Worm (Caenorhabditis elegans): ENCODE measurements around the gene C35A5.8.

Gene C35A5.8

DNA sequence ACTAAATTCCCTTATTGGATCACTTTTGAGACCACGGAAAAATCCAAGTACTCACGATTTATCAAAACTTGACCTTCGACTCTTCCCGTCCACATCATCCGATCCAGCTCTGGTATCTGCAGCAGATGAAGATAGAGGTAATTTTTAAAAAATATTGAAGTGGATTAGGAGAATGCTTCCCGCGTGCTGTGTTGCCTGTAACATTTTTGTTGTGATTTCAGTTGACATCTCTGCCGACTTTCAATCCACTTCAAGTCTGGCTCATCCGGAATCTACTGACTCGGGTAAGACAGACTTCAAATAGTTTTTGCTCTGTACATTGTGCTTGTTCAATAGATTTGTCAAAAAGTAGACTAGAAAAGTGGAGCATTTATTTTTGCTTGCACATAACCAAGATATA lies 50.3 kb downstream of the C35A5.8 start:
- TF ChIP-seq ztf-23 (GFP tag; IDR thresholded peaks at IDR 0.05), result no peak
- TF ChIP-seq ztf-29 (GFP tag; IDR thresholded peaks at IDR 0.05), result no peak
- no peak for TF ChIP-seq T22C8.4 (GFP tag; IDR thresholded peaks at IDR 0.05)
- TF ChIP-seq med-1 (GFP tag; optimal IDR thresholded peaks at IDR 0.05; ENCODE audit: insufficient read depth), result no peak
- no peak for TF ChIP-seq ref-1 (GFP tag; conservative IDR thresholded peaks at IDR 0.05)
- no peak for TF ChIP-seq klf-2 (GFP tag; conservative IDR thresholded peaks at IDR 0.05)
- TF ChIP-seq flt-1 (GFP tag; IDR thresholded peaks at IDR 0.05), result no peak
- TF ChIP-seq tab-1 (GFP tag; IDR thresholded peaks at IDR 0.05), result no peak
- no peak for TF ChIP-seq cog-1 (tag; optimal IDR thresholded peaks at IDR 0.05)

DNA sequence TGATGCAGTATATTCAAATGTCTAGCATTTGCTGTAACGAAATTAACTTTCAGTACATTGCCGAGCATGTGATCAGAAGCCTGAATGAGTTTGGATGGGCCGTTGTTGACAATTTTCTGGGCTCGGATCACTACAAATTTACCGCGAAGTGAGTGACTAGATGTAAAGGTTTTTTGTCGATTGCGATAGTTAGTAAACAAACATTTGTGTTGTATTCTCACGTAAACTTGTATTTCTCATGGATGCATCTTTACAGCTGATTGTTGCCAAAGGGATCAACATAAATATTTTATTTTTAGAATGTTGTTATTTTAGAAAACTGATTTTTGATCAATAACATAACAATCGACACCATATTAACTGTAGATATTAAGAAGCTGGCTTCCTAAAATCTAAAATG lies 51.7 kb downstream of the C35A5.8 start:
- TF ChIP-seq ztf-29 (GFP tag; IDR thresholded peaks at IDR 0.05) (no peak), tab-1 (GFP tag; IDR thresholded peaks at IDR 0.05) (no peak)

DNA sequence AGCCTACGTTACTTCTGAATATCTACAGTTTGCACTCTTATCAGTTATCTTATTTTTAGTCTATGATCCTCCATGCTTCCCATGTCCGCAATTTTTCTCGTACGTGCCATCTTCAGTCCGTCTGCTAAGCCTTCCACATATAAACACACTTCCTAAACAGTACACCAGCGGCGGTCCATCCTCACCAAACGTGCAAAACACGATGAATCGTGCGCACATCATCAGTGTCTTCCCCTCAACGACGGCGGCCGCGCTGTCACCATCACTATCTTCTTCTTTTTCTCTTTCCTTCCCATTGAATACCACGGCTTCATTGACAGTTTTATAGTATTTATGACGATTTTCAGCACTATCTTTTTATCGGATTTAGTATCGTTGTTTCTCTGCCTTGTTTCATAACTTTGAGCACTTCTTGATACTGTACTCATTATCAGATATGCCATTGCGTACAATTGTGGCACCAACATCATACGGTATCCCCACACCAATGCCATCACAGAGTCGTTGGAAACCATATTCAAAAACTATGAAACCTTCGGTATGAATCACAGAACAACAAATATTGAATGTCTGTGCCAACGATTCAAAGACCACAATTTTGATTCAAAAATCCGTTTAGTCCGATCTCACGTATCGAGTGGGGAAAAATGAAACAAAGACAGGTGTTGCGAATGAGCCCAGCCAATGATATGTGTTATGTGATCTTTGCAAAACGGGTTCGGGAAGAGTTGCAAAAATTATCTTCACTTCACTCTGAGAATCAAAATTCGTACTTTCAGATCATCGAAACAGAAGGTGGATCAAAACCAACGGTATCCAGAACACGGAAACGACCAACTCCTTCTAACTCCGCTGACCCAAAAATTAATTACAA lies 52.6 kb downstream of the C35A5.8 start:
- TF ChIP-seq cog-1 (tag; optimal IDR thresholded peaks at IDR 0.05) (no peak), klf-2 (GFP tag; conservative IDR thresholded peaks at IDR 0.05) (no peak), T22C8.4 (GFP tag; IDR thresholded peaks at IDR 0.05) (no peak), flt-1 (GFP tag; IDR thresholded peaks at IDR 0.05) (no peak), tab-1 (GFP tag; IDR thresholded peaks at IDR 0.05) (no peak), med-1 (GFP tag; optimal IDR thresholded peaks at IDR 0.05; ENCODE audit: insufficient read depth) (no peak), ztf-29 (GFP tag; IDR thresholded peaks at IDR 0.05) (no peak), ref-1 (GFP tag; conservative IDR thresholded peaks at IDR 0.05) (no peak), ztf-23 (GFP tag; IDR thresholded peaks at IDR 0.05) (no peak)

Data from whole organism, midembryonic.